Worm (Caenorhabditis elegans) whole organism, young adult: ENCODE measurements around the gene tin-9.2.

ENCODE experiments used
- F55B11.4 ChIP-seq: sonication (generic microtip); optimal IDR thresholded peaks from 2 replicates; lab custom pipeline; 2016; ENCODE audit warnings: missing compliant biosample characterization, missing genetic modification characterization, borderline replicate concordance; ENCODE audit not compliant: insufficient read depth
- Y67H2A.10 ChIP-seq: fragments of 200-800 bp; sonication (Bioruptor generic); conservative IDR thresholded peaks from 2 replicates; pipeline ENCODE4 v1.3.6; 2022; ENCODE audit warnings: missing genetic modification reagents, missing genetic modification characterization, missing compliant biosample characterization
- aptf-3 ChIP-seq: fragments of 200-800 bp; sonication (Bioruptor generic); IDR thresholded peaks from 2 replicates; pipeline ENCODE4 v1.3.6; 2022; ENCODE audit warnings: missing genetic modification characterization, missing compliant biosample characterization
- atf-7 ChIP-seq: sonication (generic microtip); optimal IDR thresholded peaks from 2 replicates; lab custom pipeline; 2017; ENCODE audit warnings: mild to moderate bottlenecking, missing genetic modification characterization, missing compliant biosample characterization
- bed-1 ChIP-seq: fragments of 200-800 bp; sonication (Bioruptor generic); IDR thresholded peaks from 2 replicates; pipeline ENCODE4 v1.3.6; 2022; ENCODE audit warnings: missing genetic modification reagents, missing genetic modification characterization, missing compliant biosample characterization
- chd-7 ChIP-seq: sonication (generic microtip); optimal IDR thresholded peaks from 2 replicates; lab custom pipeline; 2016; ENCODE audit warnings: mild to moderate bottlenecking, missing genetic modification characterization, moderate library complexity, missing compliant biosample characterization
- dox-1 ChIP-seq: fragments of 200-800 bp; sonication (Bioruptor generic); IDR thresholded peaks from 2 replicates; pipeline ENCODE4 v1.3.6; 2022; ENCODE audit warnings: missing genetic modification reagents, missing genetic modification characterization, missing compliant biosample characterization

DNA sequence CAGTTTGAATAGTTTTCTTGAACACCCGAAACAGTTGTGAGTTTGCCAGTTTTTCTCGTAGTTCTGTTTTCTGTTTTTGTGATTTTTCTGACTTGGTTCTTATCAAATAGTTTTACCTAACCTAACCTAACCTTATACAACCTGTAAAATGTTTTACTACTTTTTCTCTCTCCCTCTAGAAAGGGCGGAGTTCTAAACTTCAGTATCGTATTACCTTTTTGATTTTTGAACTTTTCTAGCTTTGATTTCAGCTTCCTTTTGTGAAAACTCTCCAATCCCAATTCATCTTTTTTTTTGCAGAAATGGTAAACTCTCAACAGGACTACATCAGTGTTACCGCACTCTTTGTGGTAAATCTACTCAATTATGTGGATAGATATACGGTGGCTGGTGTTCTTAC, 12.1 kb upstream of the tin-9.2 start, which contains the start of gene spin-2:
- TF ChIP-seq dox-1 (GFP tag; lab: Robert Waterston, UW) (no peak), aptf-3 (GFP tag; lab: Robert Waterston, UW) (no peak), chd-7 (no peak), Y67H2A.10 (GFP tag; lab: Robert Waterston, UW) (no peak), bed-1 (GFP tag; lab: Robert Waterston, UW) (no peak), atf-7 (tag; lab: Kevin White, UChicago) (no peak), F55B11.4 (tag; lab: Kevin White, UChicago) (no peak)
